Worm (Caenorhabditis elegans) whole organism, L2 larva: Measurements from ENCODE around the gene T07H3.8.

Experiments
- R02D3.7 ChIP-seq: fragments of 150-350 bp; optimal IDR thresholded peaks from 2 replicates; lab custom pipeline; 2014; ENCODE audit warnings: missing biosample characterization, missing genetic modification characterization
- blmp-1 ChIP-seq: sonication (generic microtip); optimal IDR thresholded peaks from 2 replicates; lab custom pipeline; 2017; ENCODE audit warnings: missing genetic modification characterization, mild to moderate bottlenecking, missing compliant biosample characterization, antibody characterized with exemption, moderate library complexity; ENCODE audit not compliant: insufficient read depth
- elt-1 ChIP-seq: fragments of 150-350 bp; optimal IDR thresholded peaks from 2 replicates; lab custom pipeline; 2014; ENCODE audit warnings: missing biosample characterization, missing genetic modification characterization
- mab-5 ChIP-seq: fragments of 150-350 bp; optimal IDR thresholded peaks from 2 replicates; lab custom pipeline; 2014; ENCODE audit warnings: missing biosample characterization, missing genetic modification characterization
- mdl-1 ChIP-seq, 2 experiments: fragments of 150-350 bp in 1 of 2; sonication (generic microtip) in 1 of 2; optimal IDR thresholded peaks; 2 replicates each; lab custom pipeline; 2017; ENCODE audit warnings: missing biosample characterization in 2 of 2, missing genetic modification characterization in 2 of 2
- nhr-10 ChIP-seq: sonication (generic microtip); optimal IDR thresholded peaks from 2 replicates; lab custom pipeline; 2017; ENCODE audit warnings: missing biosample characterization, missing genetic modification characterization
- nhr-11 ChIP-seq: fragments of 150-350 bp; optimal IDR thresholded peaks from 2 replicates; lab custom pipeline; 2014; ENCODE audit warnings: missing biosample characterization, missing genetic modification characterization
- nhr-12 ChIP-seq: fragments of 150-350 bp; optimal IDR thresholded peaks from 2 replicates; lab custom pipeline; 2014; ENCODE audit warnings: missing biosample characterization, missing genetic modification characterization
- nhr-25 ChIP-seq: fragments of 150-350 bp; sonication (generic microtip); optimal IDR thresholded peaks from 3 replicates; lab custom pipeline; 2014; ENCODE audit warnings: missing biosample characterization, missing genetic modification characterization
- skn-1 ChIP-seq: sonication (generic microtip); optimal IDR thresholded peaks from 2 replicates; lab custom pipeline; 2017; ENCODE audit warnings: missing biosample characterization, missing genetic modification characterization
- ztf-1 ChIP-seq: fragments of 200-800 bp; sonication (Bioruptor generic); conservative IDR thresholded peaks from 2 replicates; pipeline ENCODE4 v1.3.6; 2022; ENCODE audit warnings: missing genetic modification characterization, missing compliant biosample characterization

DNA sequence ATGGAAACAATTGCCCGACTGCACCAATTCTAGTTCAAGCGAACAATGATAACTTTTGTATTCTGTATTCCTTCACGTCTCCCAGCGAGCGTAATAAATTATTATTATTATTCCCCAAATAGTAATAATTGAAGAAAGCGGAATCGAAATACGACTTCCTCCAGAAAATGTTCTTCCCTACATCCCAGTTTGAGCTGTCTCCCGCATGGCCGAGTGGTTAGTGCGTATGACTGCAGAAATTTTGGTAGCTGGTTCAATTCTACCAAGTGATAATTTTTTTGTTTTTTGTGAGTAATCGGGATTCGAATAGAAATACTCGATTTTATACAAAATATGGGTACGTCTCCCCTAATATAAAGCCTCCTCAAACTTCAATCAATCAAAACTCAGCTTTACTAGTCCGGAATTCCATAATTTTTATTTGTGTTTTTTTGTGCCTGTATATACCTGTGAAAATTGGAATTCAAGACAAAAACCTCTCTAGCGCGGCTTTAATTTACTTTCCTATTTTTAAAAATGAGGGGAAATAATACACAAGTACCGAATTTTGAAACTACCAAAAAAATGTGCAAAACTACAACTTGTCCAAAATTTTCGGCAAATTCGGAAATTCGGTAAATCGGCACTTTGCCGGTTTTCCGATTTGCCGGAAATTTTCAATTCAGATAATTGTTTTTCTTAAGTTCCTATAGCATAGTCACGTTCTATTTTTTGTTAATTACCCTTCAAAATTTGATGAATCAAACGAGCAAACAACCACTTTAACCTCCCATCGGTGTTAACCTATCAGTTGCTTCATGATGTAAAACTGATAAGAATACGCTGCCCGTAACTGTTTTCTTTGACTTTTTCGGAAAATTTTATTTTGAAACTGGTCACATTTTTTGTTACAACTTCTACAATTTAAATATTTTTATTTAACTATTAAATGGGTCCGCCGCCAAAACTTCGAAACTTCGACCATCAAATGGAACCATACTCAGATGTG lies 11.0 kb downstream of the T07H3.8 start, which contains the start of gene bath-46:
- TF ChIP-seq mdl-1 (tag; optimal IDR thresholded peaks at IDR 0.05; lab: Kevin White, UChicago) (no peak), ztf-1 (GFP tag; lab: Robert Waterston, UW) (no peak), skn-1 (tag; lab: Kevin White, UChicago) (no peak), nhr-25 (tag; lab: Kevin White, UChicago) (no peak), blmp-1 (tag; lab: Kevin White, UChicago) (no peak), nhr-12 (no peak), nhr-10 (no peak), elt-1 (no peak), mab-5 (tag; lab: Kevin White, UChicago) (no peak), nhr-11 (tag; lab: Kevin White, UChicago) (no peak), R02D3.7 (no peak)
